Fruit fly (Drosophila melanogaster) S2 (cell line): Measurements from ENCODE around the gene Pex3.

Experiments used
- CG8478 ChIP-seq: fragments of >200 bp; optimal IDR thresholded peaks from 2 replicates; lab custom pipeline; 2018
- CTCF ChIP-seq, 2 experiments: fragments of >200 bp; optimal IDR thresholded peaks; 2 replicates each; lab custom pipeline; 2018

- TF ChIP-seq CG8478, result no peak
- no peak for TF ChIP-seq CTCF (optimal IDR thresholded peaks at IDR 0.05; lab: Kevin White, UChicago)
Measured at dm6 chr3L:15107776-15108379, 36.3 kb upstream of the Pex3 start.
